Worm (Caenorhabditis elegans): ENCODE results near the gene acs-6.

The acs-6 gene

DNA sequence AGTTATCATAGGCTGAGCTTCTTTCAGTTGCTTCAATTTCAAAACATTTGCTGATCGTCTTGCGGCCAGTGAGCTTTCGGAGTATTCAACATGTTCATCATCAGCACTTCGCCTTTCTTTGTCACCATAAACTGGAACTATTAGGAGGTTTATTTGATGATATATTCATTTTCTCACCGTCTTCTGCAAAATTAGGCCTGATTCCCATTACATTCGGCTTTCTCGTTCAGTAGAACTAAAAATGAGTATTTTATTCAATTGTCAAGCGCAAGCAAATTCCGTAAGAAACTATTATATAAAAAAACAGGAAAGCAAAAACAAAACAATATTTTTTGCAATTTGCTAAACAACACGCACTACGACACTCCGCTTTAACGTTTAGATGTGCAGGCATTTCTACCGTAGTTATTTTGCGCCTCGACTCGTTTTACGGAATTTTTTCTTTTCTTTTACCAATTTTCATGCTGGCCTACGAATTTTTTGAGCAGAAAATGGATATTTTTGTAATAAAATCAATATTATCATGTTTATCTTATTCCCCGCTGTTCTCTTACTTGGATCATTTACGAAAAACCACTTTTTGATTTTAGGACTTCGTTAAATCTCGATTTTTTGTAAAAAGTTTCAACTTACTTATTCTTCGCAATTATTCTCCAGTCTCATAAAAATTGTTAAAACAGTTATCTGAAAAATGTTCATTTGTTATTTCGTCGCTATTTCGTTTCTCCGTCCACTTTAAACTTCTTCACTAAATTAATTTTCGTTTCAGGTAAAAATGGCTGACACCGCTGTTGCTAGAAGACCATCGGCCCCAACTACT lies 43.2 kb downstream of the acs-6 start, which contains the start of the genes farl-11 and rpl-33:
Gene farl-11, minus strand, starts transcription at position 242 of the 820 bp plus-strand sequence.
Gene rpl-33, plus strand, starts transcription at position 770 of the 820 bp plus-strand sequence.
- TF ChIP-seq ZK546.5 (tag; optimal IDR thresholded peaks at IDR 0.05) = peak; percentile 95
- TF ChIP-seq R02D3.7 (tag; optimal IDR thresholded peaks at IDR 0.05) = no peak
- TF ChIP-seq aly-2 (tag; optimal IDR thresholded peaks at IDR 0.05) = no peak
- TF ChIP-seq ztf-4 (tag; optimal IDR thresholded peaks at IDR 0.05) = peak; percentile 83
- no peak for TF ChIP-seq nhr-12 (tag; optimal IDR thresholded peaks at IDR 0.05)
- TF ChIP-seq sem-4 (tag; optimal IDR thresholded peaks at IDR 0.05) = peak; percentile 75
- no peak for TF ChIP-seq nhr-10 (tag; optimal IDR thresholded peaks at IDR 0.05)
- TF ChIP-seq alr-1 (tag; optimal IDR thresholded peaks at IDR 0.05) = no peak
- no peak for TF ChIP-seq elt-1 (tag; optimal IDR thresholded peaks at IDR 0.05)
- peak; percentile 70 for TF ChIP-seq nhr-21 (tag; optimal IDR thresholded peaks at IDR 0.05)
- TF ChIP-seq nhr-129 (tag; optimal IDR thresholded peaks at IDR 0.05) = peak; percentile 94
- peak; percentile 73 for TF ChIP-seq ama-1 (optimal IDR thresholded peaks at IDR 0.05)
- TF ChIP-seq lsy-2 (tag; optimal IDR thresholded peaks at IDR 0.05) = peak; percentile 94 to 99
- TF ChIP-seq crh-2 (tag; optimal IDR thresholded peaks at IDR 0.05) = peak; percentile 85
- TF ChIP-seq nhr-6 (tag; optimal IDR thresholded peaks at IDR 0.05) = peak; percentile 48
- peak; percentile 65 for TF ChIP-seq fos-1 (tag; optimal IDR thresholded peaks at IDR 0.05)
- no peak for TF ChIP-seq peb-1 (tag; optimal IDR thresholded peaks at IDR 0.05)
- peak; percentile 11 for TF ChIP-seq mab-5 (tag; optimal IDR thresholded peaks at IDR 0.05)
- TF ChIP-seq C34F6.9 (tag; optimal IDR thresholded peaks at IDR 0.05) = peak; percentile 98
- peak; percentile 76 for TF ChIP-seq lin-13 (GFP tag; optimal IDR thresholded peaks at IDR 0.05)
- peak; percentile 39 for TF ChIP-seq F13H6.1 (tag; optimal IDR thresholded peaks at IDR 0.05)
- no peak for TF ChIP-seq nhr-77 (tag; optimal IDR thresholded peaks at IDR 0.05)
- TF ChIP-seq sma-3 (GFP tag; optimal IDR thresholded peaks at IDR 0.05) = peak; percentile 75
- peak; percentile 51 for TF ChIP-seq snpc-4 (tag; optimal IDR thresholded peaks at IDR 0.05)
- no peak for TF ChIP-seq mdl-1 (tag; optimal IDR thresholded peaks at IDR 0.05)
- no peak for TF ChIP-seq nhr-11 (tag; optimal IDR thresholded peaks at IDR 0.05)
- TF ChIP-seq egl-27 (tag; optimal IDR thresholded peaks at IDR 0.05) = peak; percentile 21
- peak; percentile 2 for TF ChIP-seq nhr-237 (tag; optimal IDR thresholded peaks at IDR 0.05)
- no peak for TF ChIP-seq blmp-1 (tag; optimal IDR thresholded peaks at IDR 0.05; ENCODE audit: insufficient read depth)
- no peak for TF ChIP-seq unc-39 (tag; optimal IDR thresholded peaks at IDR 0.05)
- no peak for TF ChIP-seq dmd-4 (tag; optimal IDR thresholded peaks at IDR 0.05)
- TF ChIP-seq ztf-11 (tag; optimal IDR thresholded peaks at IDR 0.05) = no peak
- peak; percentile 62 for TF ChIP-seq zag-1 (tag; optimal IDR thresholded peaks at IDR 0.05)
- no peak for TF ChIP-seq lin-39 (tag; optimal IDR thresholded peaks at IDR 0.05)
- peak; percentile 77 for TF ChIP-seq sma-9 (GFP tag; optimal IDR thresholded peaks at IDR 0.05)
- no peak for TF ChIP-seq sma-9 (tag; optimal IDR thresholded peaks at IDR 0.05)
- TF ChIP-seq elt-3 (tag; optimal IDR thresholded peaks at IDR 0.05) = no peak
- no peak for TF ChIP-seq skn-1 (tag; optimal IDR thresholded peaks at IDR 0.05)
- peak; percentile 69 for TF ChIP-seq nhr-25 (tag; optimal IDR thresholded peaks at IDR 0.05)
- peak; percentile 98 for TF ChIP-seq unc-55 (GFP tag; optimal IDR thresholded peaks at IDR 0.05)
- peak; percentile 82 for TF ChIP-seq gmeb-1 (tag; optimal IDR thresholded peaks at IDR 0.05)
- no peak for TF ChIP-seq nhr-23 (tag; optimal IDR thresholded peaks at IDR 0.05)
- TF ChIP-seq unc-62 (GFP tag; optimal IDR thresholded peaks at IDR 0.05) = no peak
- TF ChIP-seq Y55F3AM.14 (GFP tag; optimal IDR thresholded peaks at IDR 0.05) = peak; percentile 25
- TF ChIP-seq ztf-1 (GFP tag; conservative IDR thresholded peaks at IDR 0.05) = no peak
- no peak for TF ChIP-seq ceh-16 (tag; optimal IDR thresholded peaks at IDR 0.05)
- TF ChIP-seq ceh-82 (tag; optimal IDR thresholded peaks at IDR 0.05) = no peak
- peak; percentile 59 for TF ChIP-seq lin-11 (tag; optimal IDR thresholded peaks at IDR 0.05)
- TF ChIP-seq mbf-1 (tag; optimal IDR thresholded peaks at IDR 0.05) = no peak
